Worm (Caenorhabditis elegans): ENCODE results near the gene ccm-2.

DNA sequence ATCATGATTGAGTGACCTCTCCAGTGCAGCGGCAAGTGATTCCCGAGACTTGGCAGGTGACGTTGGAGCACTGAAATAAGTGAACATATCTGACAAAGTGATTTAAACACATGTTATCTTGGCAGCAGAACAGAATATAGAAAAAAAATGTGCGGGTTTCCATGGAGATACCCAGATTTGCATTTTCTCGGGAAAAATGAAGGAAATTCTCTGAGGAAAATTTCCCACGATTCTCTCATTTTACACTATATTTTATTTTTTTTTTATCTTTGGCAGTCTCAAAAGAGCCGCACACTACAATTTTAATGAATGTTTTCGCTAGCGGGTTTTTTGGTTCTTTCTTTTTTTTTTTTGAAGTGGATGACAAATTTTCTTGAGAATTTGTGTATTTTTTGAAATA is 20.6 kb upstream of the ccm-2 start:
- TF ChIP-seq hlh-26 (GFP tag; conservative IDR thresholded peaks at IDR 0.05) (no peak), dpff-1 (tag; optimal IDR thresholded peaks at IDR 0.05) (no peak), ama-1 (optimal IDR thresholded peaks at IDR 0.05) (no peak), ama-1 (GFP tag; optimal IDR thresholded peaks at IDR 0.05) (no peak), rpc-1 (optimal IDR thresholded peaks at IDR 0.05) (no peak), rpc-1 (tag; optimal IDR thresholded peaks at IDR 0.05) (no peak), bed-1 (GFP tag; IDR thresholded peaks at IDR 0.05) (no peak), chd-7 (tag; optimal IDR thresholded peaks at IDR 0.05) (no peak), zim-3 (tag; optimal IDR thresholded peaks at IDR 0.05) (no peak)

Data from whole organism, young adult.